Worm (Caenorhabditis elegans): Measurements from ENCODE around the gene C41C4.9.

DNA sequence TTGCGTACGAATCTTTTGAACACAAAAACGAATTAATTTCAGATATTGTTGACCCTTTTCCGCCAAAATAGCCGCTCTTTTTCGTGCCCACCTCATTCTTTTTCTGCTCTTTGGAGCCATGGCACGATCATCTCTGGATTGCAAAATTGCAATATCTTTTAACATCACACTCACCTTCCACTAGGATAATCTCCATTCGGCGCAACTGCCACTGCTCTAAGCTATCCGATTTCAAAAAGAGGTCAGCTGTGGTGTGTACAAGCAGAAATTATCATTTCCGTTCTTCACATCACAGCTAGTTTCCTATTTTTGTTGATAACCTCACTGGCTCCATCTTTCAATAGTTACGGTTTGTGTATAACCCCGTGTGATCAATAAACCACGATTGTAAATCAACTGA is 19.2 kb downstream of the C41C4.9 start:
- TF ChIP-seq snpc-4 (tag; optimal IDR thresholded peaks at IDR 0.05), result no peak
- TF ChIP-seq lsy-2 (tag; optimal IDR thresholded peaks at IDR 0.05), result no peak

Data from whole organism, mixed stage, embryonic.